Fruit fly (Drosophila melanogaster): ENCODE measurements around the gene Mis12.

The Mis12 gene

dm6 chr3L:6988942-6989569, 20.2 kb upstream of the Mis12 start (continued):
- peak; percentile 83 for TF ChIP-seq fkh (GFP tag; optimal IDR thresholded peaks at IDR 0.05)
- TF ChIP-seq fd85E (GFP tag; optimal IDR thresholded peaks at IDR 0.05) = no peak
- peak; percentile 81 for TF ChIP-seq Ets96B (tag; optimal IDR thresholded peaks at IDR 0.05)
- peak; percentile 72; the same call in 2 of the 3 replicates for TF ChIP-seq CG6163 (GFP tag; IDR thresholded peaks at IDR 0.05)
- peak; percentile 61 for TF ChIP-seq CG7368 (GFP tag; optimal IDR thresholded peaks at IDR 0.05)
- peak; percentile 84 for TF ChIP-seq CG3032 (tag; optimal IDR thresholded peaks at IDR 0.05)
- peak; percentile 89 for TF ChIP-seq CG32006 (GFP tag; optimal IDR thresholded peaks at IDR 0.05)
- peak; percentile 61 to 83 for TF ChIP-seq ss (GFP tag; optimal IDR thresholded peaks at IDR 0.05)
- peak; percentile 95 for TF ChIP-seq Eip78C (GFP tag)
- TF ChIP-seq Sox14 (GFP tag; optimal IDR thresholded peaks at IDR 0.05) = peak; percentile 49
- TF ChIP-seq acj6 (GFP tag; optimal IDR thresholded peaks at IDR 0.05) = peak; percentile 70
- TF ChIP-seq svp (GFP tag) = peak; percentile 89
- peak; percentile 72 for TF ChIP-seq OdsH (GFP tag; optimal IDR thresholded peaks at IDR 0.05)
- peak in 1 of 2 experiments; percentile 86 for TF ChIP-seq salr (GFP tag; optimal IDR thresholded peaks at IDR 0.05)
- peak; percentile 77 for TF ChIP-seq Lpt (GFP tag; optimal IDR thresholded peaks at IDR 0.05)
- TF ChIP-seq CG6854 (GFP tag; optimal IDR thresholded peaks at IDR 0.05) = peak; percentile 3
- TF ChIP-seq CG9139 (GFP tag; optimal IDR thresholded peaks at IDR 0.05) = peak; percentile 75
- TF ChIP-seq Ets21C (GFP tag; optimal IDR thresholded peaks at IDR 0.05) = peak; percentile 21
- no peak for TF ChIP-seq Hr38 (GFP tag; optimal IDR thresholded peaks at IDR 0.05)
- peak; percentile 71; the same call in 1 of the 2 replicates for TF ChIP-seq Gug (GFP tag; IDR thresholded peaks at IDR 0.05)
- peak; percentile 82 for TF ChIP-seq CG6808 (GFP tag; optimal IDR thresholded peaks at IDR 0.05)
- TF ChIP-seq CG3919 (GFP tag; optimal IDR thresholded peaks at IDR 0.05) = peak; percentile 87
- TF ChIP-seq net (GFP tag; optimal IDR thresholded peaks at IDR 0.05) = peak; percentile 68
- TF ChIP-seq CG11294 (GFP tag; IDR thresholded peaks at IDR 0.05) = peak; percentile 38; the same call in 1 of the 2 replicates
- TF ChIP-seq CG8119 (GFP tag; IDR thresholded peaks at IDR 0.05) = peak; percentile 73
- TF ChIP-seq CG11902 (GFP tag; optimal IDR thresholded peaks at IDR 0.05) = peak; percentile 73
- TF ChIP-seq CG4318 (GFP tag; optimal IDR thresholded peaks at IDR 0.05) = peak; percentile 78
- TF ChIP-seq dsx (GFP tag; optimal IDR thresholded peaks at IDR 0.05; ENCODE audit: poor library complexity, severe bottlenecking) = peak; percentile 61
- TF ChIP-seq CG8319 (GFP tag; optimal IDR thresholded peaks at IDR 0.05) = peak; percentile 71
- peak; percentile 70 for TF ChIP-seq CG10669 (GFP tag; optimal IDR thresholded peaks at IDR 0.05)
- peak; percentile 44 for TF ChIP-seq Sox102F (GFP tag; optimal IDR thresholded peaks at IDR 0.05)
- TF ChIP-seq Smox (GFP tag; optimal IDR thresholded peaks at IDR 0.05) = peak; percentile 48
- peak; percentile 42 for TF ChIP-seq fd59A (GFP tag; optimal IDR thresholded peaks at IDR 0.05)
- TF ChIP-seq CG16779 (tag; optimal IDR thresholded peaks at IDR 0.05) = peak; percentile 76
- TF ChIP-seq CG11762 (GFP tag; optimal IDR thresholded peaks at IDR 0.05; ENCODE audit: insufficient read depth) = peak; percentile 78
- TF ChIP-seq Hr4 (GFP tag; optimal IDR thresholded peaks at IDR 0.05) = peak; percentile 67
- peak; percentile 74 for TF ChIP-seq topi (GFP tag; optimal IDR thresholded peaks at IDR 0.05)
- TF ChIP-seq Eip93F (GFP tag; optimal IDR thresholded peaks at IDR 0.05) = no peak
- peak; percentile 69 for TF ChIP-seq lz (GFP tag; optimal IDR thresholded peaks at IDR 0.05)

DNA sequence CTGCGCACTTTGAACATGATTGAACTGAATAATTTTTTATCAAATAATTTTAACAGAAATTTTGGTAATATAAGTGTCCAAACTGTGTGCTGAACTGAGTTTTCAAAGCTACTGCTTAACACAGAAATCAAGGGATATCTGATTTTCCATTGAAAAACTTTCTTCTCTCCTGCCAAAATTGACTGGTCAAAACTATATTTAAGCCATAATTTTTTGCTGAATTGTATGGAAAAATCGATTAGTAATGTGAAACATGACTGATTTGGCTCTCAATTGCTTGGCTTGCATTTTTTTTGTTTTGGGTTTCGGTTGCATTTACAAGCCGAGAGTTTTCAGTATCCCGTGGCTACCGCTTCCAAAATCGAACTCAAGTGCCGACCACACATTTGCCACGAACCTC, 15.6 kb upstream of the Mis12 start, which contains the start of the genes CG32388 and CG43439:
Gene CG32388 (minus strand): TSS at position 101 of the 400 bp plus-strand sequence.
Gene CG43439 (minus strand): TSS at position 101 of the 400 bp plus-strand sequence.
- TF ChIP-seq cyc (GFP tag; optimal IDR thresholded peaks at IDR 0.05) = no peak
- TF ChIP-seq topi (GFP tag; optimal IDR thresholded peaks at IDR 0.05) = no peak

Measured in whole organism, prepupa.